Worm (Caenorhabditis elegans) whole organism, L1 larva: ENCODE measurements around the gene pqe-1.
A peak's percentile ranks its signal among the peaks of the same experiment; 100 is the strongest.

Experiments
- C04F5.9 ChIP-seq: sonication (generic microtip); optimal IDR thresholded peaks from 2 replicates; lab custom pipeline; 2016; ENCODE audit warnings: missing genetic modification characterization, missing compliant biosample characterization
- C34B4.2 ChIP-seq: sonication (generic microtip); optimal IDR thresholded peaks from 2 replicates; lab custom pipeline; 2017; ENCODE audit warnings: mild to moderate bottlenecking, missing genetic modification characterization, missing compliant biosample characterization
- aha-1 ChIP-seq: fragments of 150-350 bp; optimal IDR thresholded peaks from 2 replicates; lab custom pipeline; 2014; ENCODE audit warnings: missing biosample characterization, missing genetic modification characterization
- ama-1 ChIP-seq: fragments of 150-350 bp; optimal IDR thresholded peaks from 2 replicates; lab custom pipeline; 2014
- blmp-1 ChIP-seq: fragments of 150-350 bp; optimal IDR thresholded peaks from 2 replicates; lab custom pipeline; 2014; ENCODE audit warnings: missing biosample characterization, missing genetic modification characterization
- dsc-1 ChIP-seq: sonication (generic microtip); optimal IDR thresholded peaks from 2 replicates; lab custom pipeline; 2016; ENCODE audit warnings: mild to moderate bottlenecking, missing genetic modification characterization, missing compliant biosample characterization
- efl-1 ChIP-seq, 4 experiments: fragments of 150-350 bp; optimal IDR thresholded peaks in 3 of 4; peaks in 1 of 4; 1 replicate in 1 of 4; 2 replicates in 3 of 4; lab custom pipeline; 2014; ENCODE audit warnings: missing biosample characterization in 2 of 4, missing genetic modification characterization in 2 of 4, missing genetic modification reagents in 2 of 4
- egl-27 ChIP-seq, 2 experiments: fragments of 150-350 bp in 1 of 2; sonication (generic microtip); optimal IDR thresholded peaks; 3 replicates each; lab custom pipeline; 2017 to 2018; ENCODE audit warnings: missing biosample characterization in 2 of 2, missing genetic modification characterization in 2 of 2, missing genetic modification reagents in 2 of 2
- elt-2 ChIP-seq: sonication (generic microtip); optimal IDR thresholded peaks from 2 replicates; lab custom pipeline; 2016; ENCODE audit warnings: missing genetic modification characterization, mild to moderate bottlenecking, inconsistent platforms, missing compliant biosample characterization, missing genetic modification reagents
- elt-3 ChIP-seq, 6 experiments: fragments of 150-350 bp in 1 of 6; sonication (generic microtip); optimal IDR thresholded peaks; 2 replicates each; lab custom pipeline; 2017 to 2018; ENCODE audit warnings: missing biosample characterization in 6 of 6, missing genetic modification characterization in 6 of 6, inconsistent platforms in 1 of 6
- fkh-8 ChIP-seq: sonication (generic microtip); optimal IDR thresholded peaks from 2 replicates; lab custom pipeline; 2016; ENCODE audit warnings: mild to moderate bottlenecking, missing genetic modification characterization, missing compliant biosample characterization
- fos-1 ChIP-seq: fragments of 150-350 bp; optimal IDR thresholded peaks from 2 replicates; lab custom pipeline; 2014; ENCODE audit warnings: missing biosample characterization, missing genetic modification characterization
- hlh-17 ChIP-seq: fragments of 200-800 bp; sonication (Bioruptor generic); optimal IDR thresholded peaks from 2 replicates; lab custom pipeline; 2018; ENCODE audit warnings: missing genetic modification characterization, mild to moderate bottlenecking, missing compliant biosample characterization, moderate library complexity, borderline replicate concordance
- lin-15B ChIP-seq: fragments of 150-350 bp; sonication (generic microtip); optimal IDR thresholded peaks from 3 replicates; lab custom pipeline; 2014; ENCODE audit warnings: missing biosample characterization, missing genetic modification characterization
- lin-39 ChIP-seq: fragments of 150-350 bp; optimal IDR thresholded peaks from 2 replicates; lab custom pipeline; 2014; ENCODE audit warnings: missing biosample characterization, missing genetic modification reagents, missing genetic modification characterization
- lir-3 ChIP-seq: sonication (generic microtip); optimal IDR thresholded peaks from 2 replicates; lab custom pipeline; 2016; ENCODE audit warnings: mild to moderate bottlenecking, missing genetic modification characterization, moderate library complexity, missing compliant biosample characterization; ENCODE audit not compliant: poor library complexity
- mdl-1 ChIP-seq, 2 experiments: fragments of 150-350 bp; optimal IDR thresholded peaks; 2 replicates each; lab custom pipeline; 2014 to 2017; ENCODE audit warnings: missing biosample characterization in 2 of 2, missing genetic modification characterization in 2 of 2, inconsistent platforms in 1 of 2
- nhr-11 ChIP-seq: fragments of 150-350 bp; optimal IDR thresholded peaks from 2 replicates; lab custom pipeline; 2014; ENCODE audit warnings: missing biosample characterization, missing genetic modification characterization
- nhr-71 ChIP-seq: sonication (generic microtip); optimal IDR thresholded peaks from 2 replicates; lab custom pipeline; 2016; ENCODE audit warnings: mild to moderate bottlenecking, missing genetic modification characterization, moderate library complexity, missing compliant biosample characterization
- nhr-76 ChIP-seq: sonication (generic microtip); optimal IDR thresholded peaks from 2 replicates; lab custom pipeline; 2017; ENCODE audit warnings: missing biosample characterization, missing genetic modification characterization
- nhr-77 ChIP-seq: fragments of 150-350 bp; optimal IDR thresholded peaks from 2 replicates; lab custom pipeline; 2014; ENCODE audit warnings: missing biosample characterization, missing genetic modification characterization
- pag-3 ChIP-seq: sonication (generic microtip); optimal IDR thresholded peaks from 2 replicates; lab custom pipeline; 2017; ENCODE audit warnings: missing genetic modification characterization, mild to moderate bottlenecking, missing compliant biosample characterization, antibody characterized with exemption, borderline replicate concordance; ENCODE audit not compliant: insufficient read depth
- pax-3 ChIP-seq: fragments of 200-800 bp; sonication (Bioruptor generic); optimal IDR thresholded peaks from 2 replicates; lab custom pipeline; 2018; ENCODE audit warnings: mild to moderate bottlenecking, missing genetic modification characterization, moderate library complexity, missing compliant biosample characterization
- rnt-1 ChIP-seq: sonication (generic microtip); optimal IDR thresholded peaks from 2 replicates; lab custom pipeline; 2016; ENCODE audit warnings: mild to moderate bottlenecking, missing genetic modification characterization, moderate library complexity, missing compliant biosample characterization
- sptf-1 ChIP-seq: fragments of 150-350 bp; optimal IDR thresholded peaks from 2 replicates; lab custom pipeline; 2014; ENCODE audit warnings: missing biosample characterization, missing genetic modification characterization
- tbx-2 ChIP-seq: sonication (generic microtip); optimal IDR thresholded peaks from 2 replicates; lab custom pipeline; 2016; ENCODE audit warnings: missing genetic modification characterization, missing compliant biosample characterization
- unc-30 ChIP-seq: sonication (generic microtip); optimal IDR thresholded peaks from 2 replicates; lab custom pipeline; 2017; ENCODE audit warnings: missing biosample characterization, missing genetic modification characterization
- unc-98 ChIP-seq: fragments of 200-800 bp; sonication (Bioruptor generic); IDR thresholded peaks from 2 replicates; pipeline ENCODE4 v1.3.6; 2022; ENCODE audit warnings: missing genetic modification characterization, missing compliant biosample characterization
- ztf-4 ChIP-seq: fragments of 150-350 bp; optimal IDR thresholded peaks from 2 replicates; lab custom pipeline; 2014; ENCODE audit warnings: missing biosample characterization, missing genetic modification characterization

Gene pqe-1

DNA sequence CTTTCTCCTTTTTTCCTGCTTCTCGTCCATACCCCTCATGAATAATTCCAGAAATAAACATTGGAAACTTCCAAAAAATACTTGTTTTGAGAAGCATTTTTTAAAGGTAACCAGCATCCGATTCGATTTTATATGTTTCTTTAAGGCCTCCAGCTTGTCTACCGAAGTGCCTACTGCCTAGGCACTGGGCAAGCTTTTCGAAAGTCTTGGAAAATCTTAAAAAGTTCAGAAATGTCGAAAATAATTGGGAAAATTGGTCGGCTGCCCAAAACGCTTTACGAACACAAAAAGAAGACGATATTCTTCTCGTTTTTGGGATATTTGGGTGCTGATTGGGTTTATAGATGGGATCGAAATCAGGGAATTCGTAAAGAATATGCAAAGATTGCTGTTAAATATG is 10.6 kb downstream of the pqe-1 start, which contains the start of gene F52C9.3:
F52C9.3 (plus strand) TSS at position 225 of the 400 bp plus-strand sequence.
- peak; percentile 57 for TF ChIP-seq ama-1 (lab: Kevin White, UChicago)
- TF ChIP-seq mdl-1 (tag; optimal IDR thresholded peaks at IDR 0.05; lab: Kevin White, UChicago) = no peak
- TF ChIP-seq nhr-77 (tag; lab: Kevin White, UChicago) = no peak
- no peak for TF ChIP-seq ztf-4
- TF ChIP-seq egl-27 (tag; optimal IDR thresholded peaks at IDR 0.05; lab: Kevin White, UChicago) = no peak
- TF ChIP-seq efl-1 (optimal IDR thresholded peaks at IDR 0.05; lab: Kevin White, UChicago) = no peak
- TF ChIP-seq efl-1 (GFP tag; optimal IDR thresholded peaks at IDR 0.05 in 1 of 2; lab: Kevin White, UChicago) = peak in 1 of 2 experiments; percentile 57
- peak; percentile 29 for TF ChIP-seq elt-2 (tag; lab: Kevin White, UChicago)

DNA sequence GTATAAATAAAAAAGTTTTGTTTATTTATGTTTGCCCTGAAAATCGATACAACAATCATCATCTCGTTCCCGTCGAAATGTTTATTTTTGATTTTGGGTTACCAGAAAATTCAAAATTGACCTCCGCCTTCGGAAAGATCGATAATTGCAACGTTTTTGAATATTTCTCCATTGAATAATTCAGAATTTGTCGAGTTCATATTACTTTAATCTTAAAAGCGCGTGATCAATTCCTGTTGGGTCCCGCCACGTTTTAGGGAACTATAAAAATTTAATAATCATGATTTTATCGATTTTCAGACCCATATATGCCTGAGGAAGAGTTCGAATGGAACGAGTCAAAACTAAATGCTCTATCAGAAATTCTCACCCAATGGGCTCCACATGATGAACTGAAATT is 15.3 kb downstream of the pqe-1 start, which contains the start of gene sorf-2:
sorf-2 (plus strand) TSS at position 301 of the 400 bp plus-strand sequence.
- TF ChIP-seq unc-98 (GFP tag; lab: Robert Waterston, UW) (no peak), unc-30 (tag; lab: Kevin White, UChicago) (no peak)

DNA sequence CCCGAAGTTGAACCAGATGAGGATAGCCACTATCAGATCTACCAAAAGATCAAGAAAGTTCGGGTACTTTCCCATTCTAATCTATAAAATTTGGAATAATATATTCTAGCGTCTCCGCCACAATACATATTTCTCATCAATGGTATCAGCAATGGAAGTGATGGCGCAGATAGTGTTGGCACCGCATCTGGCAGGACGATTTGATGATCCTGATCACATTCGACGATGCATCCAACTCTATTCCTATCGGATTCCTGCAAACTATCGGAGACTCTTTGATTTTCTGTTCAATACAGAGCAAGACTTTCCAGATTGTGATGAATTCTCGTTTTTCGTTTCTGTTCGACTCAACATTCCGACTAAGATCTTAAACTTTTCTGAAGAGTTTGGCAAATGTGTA is 18.3 kb downstream of the pqe-1 start:
- no peak for TF ChIP-seq lir-3 (tag; lab: Kevin White, UChicago)
- TF ChIP-seq dsc-1 (tag; lab: Kevin White, UChicago) = no peak
- TF ChIP-seq, all 84 proteins: peak for 0

DNA sequence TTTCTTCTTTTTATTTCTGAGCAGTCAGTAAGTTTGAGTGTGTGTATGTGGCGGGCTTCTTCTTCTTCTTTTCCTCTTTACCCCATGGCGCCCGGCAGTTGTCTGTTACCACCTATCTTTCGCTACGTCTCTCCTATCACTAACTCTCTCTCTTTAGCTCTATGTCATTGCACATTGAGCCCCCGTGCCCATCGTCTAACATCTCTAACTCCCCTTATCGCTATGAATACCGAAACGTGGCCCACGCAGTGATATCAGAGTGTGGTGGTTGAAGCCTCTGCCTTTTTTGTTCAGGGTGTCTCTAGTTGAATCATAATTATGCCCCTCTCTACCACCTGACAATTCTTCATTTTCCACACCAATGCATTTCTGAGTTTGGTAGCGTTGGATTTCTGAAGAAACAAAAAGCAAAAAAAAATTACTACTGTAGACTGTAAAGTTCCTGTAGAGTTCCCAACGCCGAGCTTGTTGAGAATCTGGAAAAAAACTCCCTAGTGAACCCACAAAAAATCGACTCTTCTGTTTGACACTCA is 23.5 kb downstream of the pqe-1 start:
- no peak for TF ChIP-seq efl-1 (optimal IDR thresholded peaks at IDR 0.05; lab: Kevin White, UChicago)
- peak in 1 of 2 experiments; percentile 87 for TF ChIP-seq efl-1 (GFP tag; optimal IDR thresholded peaks at IDR 0.05 in 1 of 2; lab: Kevin White, UChicago)
- peak; percentile 23 for TF ChIP-seq rnt-1 (tag; lab: Kevin White, UChicago)
- no peak for TF ChIP-seq aha-1 (tag; lab: Kevin White, UChicago)
- peak; percentile 62 for TF ChIP-seq fkh-8 (tag; lab: Kevin White, UChicago)
- no peak for TF ChIP-seq blmp-1
- TF ChIP-seq nhr-71 = peak; percentile 20

DNA sequence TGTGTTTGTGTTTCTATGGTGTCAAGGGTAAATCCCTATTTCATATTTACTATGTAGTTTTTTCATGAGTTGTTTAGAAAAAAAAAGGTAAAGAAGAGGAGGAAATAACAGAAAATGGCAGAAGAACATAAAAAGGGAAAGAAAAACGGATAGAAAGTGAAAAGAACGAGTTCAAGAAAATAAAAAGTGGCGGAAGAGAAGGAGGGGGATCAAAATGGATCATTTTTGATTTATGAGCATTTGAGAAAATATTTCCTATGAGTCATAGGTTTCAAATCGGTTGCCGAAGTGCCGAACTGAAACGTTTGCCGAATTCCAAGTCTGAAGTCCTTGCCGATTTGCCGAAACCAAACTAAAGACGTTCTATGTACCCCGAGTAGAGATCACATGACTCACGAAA is 27.7 kb downstream of the pqe-1 start:
- TF ChIP-seq lin-39 (no peak), fos-1 (tag; lab: Kevin White, UChicago) (no peak), nhr-11 (tag; lab: Kevin White, UChicago) (no peak), pag-3 (tag; lab: Kevin White, UChicago) (no peak), dsc-1 (tag; lab: Kevin White, UChicago) (no peak), C34B4.2 (tag; lab: Kevin White, UChicago) (no peak)

DNA sequence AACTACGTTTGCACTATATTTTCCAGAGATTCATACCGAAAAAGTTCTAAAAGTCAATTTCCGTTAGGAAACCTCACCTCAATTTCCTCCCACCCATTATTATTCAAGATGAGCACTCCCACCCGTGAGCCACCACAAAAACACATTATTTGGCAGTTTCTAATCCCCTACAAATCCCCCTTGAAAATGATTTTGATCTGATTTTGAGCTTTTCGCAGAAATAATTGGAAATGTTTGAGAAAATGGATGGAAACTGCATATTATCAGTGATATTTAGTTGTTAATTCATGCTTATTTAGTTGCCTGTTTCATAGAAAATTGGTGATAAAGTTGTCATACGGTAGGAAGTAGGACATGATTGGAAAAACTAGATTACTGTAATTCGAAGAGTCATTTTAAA is 29.5 kb downstream of the pqe-1 start:
- TF ChIP-seq sptf-1 (tag; lab: Kevin White, UChicago) = no peak
- no peak for TF ChIP-seq mdl-1 (tag; optimal IDR thresholded peaks at IDR 0.05; lab: Kevin White, UChicago)
- peak; percentile 24 for TF ChIP-seq pax-3 (tag; lab: Kevin White, UChicago)
- no peak for TF ChIP-seq tbx-2 (tag; lab: Kevin White, UChicago)
- TF ChIP-seq C04F5.9 (tag; lab: Kevin White, UChicago) = no peak
- TF ChIP-seq hlh-17 = no peak
- peak; percentile 65 for TF ChIP-seq fkh-8 (tag; lab: Kevin White, UChicago)
- no peak for TF ChIP-seq egl-27 (tag; optimal IDR thresholded peaks at IDR 0.05; lab: Kevin White, UChicago)
- peak; percentile 80 for TF ChIP-seq dsc-1 (tag; lab: Kevin White, UChicago)
- no peak for TF ChIP-seq nhr-76 (tag; lab: Kevin White, UChicago)
- no peak for TF ChIP-seq lin-15B (tag; lab: Kevin White, UChicago)
- TF ChIP-seq elt-3 (tag; optimal IDR thresholded peaks at IDR 0.05; lab: Kevin White, UChicago) = no peak
